Fruit fly (Drosophila melanogaster) whole organism, prepupa: ENCODE results near the gene Grip75.

Experiments used
- CG10669 ChIP-seq: fragments of 200-800 bp; sonication (Bioruptor generic); optimal IDR thresholded peaks from 3 replicates; lab custom pipeline; 2018; ENCODE audit warnings: missing biosample characterization, mild to moderate bottlenecking, missing genetic modification characterization, moderate library complexity
- CG11902 ChIP-seq: fragments of 200-800 bp; sonication (Bioruptor generic); optimal IDR thresholded peaks from 3 replicates; lab custom pipeline; 2016; ENCODE audit warnings: missing biosample characterization, missing genetic modification characterization
- CG15336 ChIP-seq: fragments of 200-800 bp; sonication (Bioruptor generic); IDR thresholded peaks from 2 replicates; pipeline ENCODE4 v1.3.6; 2022; ENCODE audit warnings: missing biosample characterization, missing genetic modification characterization
- CG1621 ChIP-seq: fragments of 200-800 bp; sonication (Bioruptor generic); optimal IDR thresholded peaks from 3 replicates; lab custom pipeline; 2018; ENCODE audit warnings: missing biosample characterization, mild to moderate bottlenecking, missing genetic modification characterization
- CG16779 ChIP-seq: fragments of 200-800 bp; sonication (Bioruptor generic); optimal IDR thresholded peaks from 3 replicates; lab custom pipeline; 2017; ENCODE audit warnings: missing biosample characterization, mild to moderate bottlenecking, missing genetic modification characterization
- CG3032 ChIP-seq: fragments of 200-800 bp; optimal IDR thresholded peaks from 2 replicates; lab custom pipeline; 2019; ENCODE audit warnings: missing biosample characterization, mild to moderate bottlenecking, missing genetic modification characterization, moderate library complexity
- CG32006 ChIP-seq: fragments of 200-800 bp; sonication (Bioruptor generic); optimal IDR thresholded peaks from 3 replicates; lab custom pipeline; 2017; ENCODE audit warnings: missing biosample characterization, mild to moderate bottlenecking, missing genetic modification characterization
- CG3919 ChIP-seq: fragments of 200-800 bp; sonication (Bioruptor generic); optimal IDR thresholded peaks from 3 replicates; lab custom pipeline; 2016; ENCODE audit warnings: missing biosample characterization, missing genetic modification characterization
- CG4318 ChIP-seq: fragments of 200-800 bp; sonication (Bioruptor generic); optimal IDR thresholded peaks from 3 replicates; lab custom pipeline; 2017; ENCODE audit warnings: missing biosample characterization, mild to moderate bottlenecking, missing genetic modification characterization
- CG6163 ChIP-seq: fragments of 200-800 bp; sonication (Bioruptor generic); IDR thresholded peaks from 3 replicates; pipeline ENCODE4 v1.3.6; 2022; ENCODE audit warnings: missing biosample characterization, missing genetic modification characterization
- CG6792 ChIP-seq: fragments of 200-800 bp; sonication (Bioruptor generic); optimal IDR thresholded peaks from 3 replicates; lab custom pipeline; 2016; ENCODE audit warnings: missing biosample characterization, missing genetic modification characterization
- CG6808 ChIP-seq: fragments of 200-800 bp; sonication (Bioruptor generic); optimal IDR thresholded peaks from 3 replicates; lab custom pipeline; 2017; ENCODE audit warnings: missing biosample characterization, missing genetic modification characterization, mild to moderate bottlenecking, moderate library complexity, missing genetic modification reagents
- CG7368 ChIP-seq: fragments of 200-800 bp; sonication (Bioruptor generic); optimal IDR thresholded peaks from 3 replicates; lab custom pipeline; 2016; ENCODE audit warnings: missing biosample characterization, missing genetic modification characterization
- Eip75B ChIP-seq: fragments of 200-800 bp; sonication (Bioruptor generic); optimal IDR thresholded peaks from 3 replicates; lab custom pipeline; 2016; ENCODE audit warnings: missing biosample characterization, missing genetic modification characterization
- Eip78C ChIP-seq: fragments of 200-800 bp; sonication (Bioruptor generic); peaks from one replicate; lab custom pipeline; 2016; ENCODE audit warnings: missing biosample characterization, missing genetic modification characterization
- Ets21C ChIP-seq: fragments of 200-800 bp; sonication (Bioruptor generic); optimal IDR thresholded peaks from 3 replicates; lab custom pipeline; 2016; ENCODE audit warnings: missing biosample characterization, missing genetic modification characterization
- Hr38 ChIP-seq: sonication (Bioruptor generic); optimal IDR thresholded peaks from 2 replicates; lab custom pipeline; 2016; ENCODE audit warnings: missing biosample characterization, missing genetic modification characterization
- Hr39 ChIP-seq: fragments of 200-800 bp; sonication (Bioruptor generic); optimal IDR thresholded peaks from 2 replicates; lab custom pipeline; 2016; ENCODE audit warnings: missing biosample characterization, missing genetic modification characterization
- OdsH ChIP-seq: fragments of 200-800 bp; sonication (Bioruptor generic); optimal IDR thresholded peaks from 3 replicates; lab custom pipeline; 2016; ENCODE audit warnings: missing biosample characterization, missing genetic modification characterization
- Sox14 ChIP-seq: fragments of 200-800 bp; sonication (Bioruptor generic); optimal IDR thresholded peaks from 3 replicates; lab custom pipeline; 2016; ENCODE audit warnings: missing biosample characterization, missing genetic modification characterization
- cyc ChIP-seq: fragments of 200-800 bp; sonication (Bioruptor generic); optimal IDR thresholded peaks from 3 replicates; lab custom pipeline; 2016; ENCODE audit warnings: missing biosample characterization, missing genetic modification characterization
- dsx ChIP-seq: fragments of 200-800 bp; optimal IDR thresholded peaks from 3 replicates; lab custom pipeline; 2019; ENCODE audit warnings: missing biosample characterization, mild to moderate bottlenecking, missing genetic modification characterization, moderate library complexity; ENCODE audit not compliant: poor library complexity, severe bottlenecking
- eg ChIP-seq: fragments of 200-800 bp; sonication (Bioruptor generic); IDR thresholded peaks from 3 replicates; pipeline ENCODE4 v1.3.6; 2022; ENCODE audit warnings: missing biosample characterization, missing genetic modification characterization
- esn ChIP-seq: fragments of 200-800 bp; sonication (Bioruptor generic); optimal IDR thresholded peaks from 2 replicates; lab custom pipeline; 2016; ENCODE audit warnings: missing biosample characterization, mild to moderate bottlenecking, missing genetic modification characterization, moderate library complexity
- lz ChIP-seq: fragments of 200-800 bp; sonication (Bioruptor generic); optimal IDR thresholded peaks from 3 replicates; lab custom pipeline; 2016; ENCODE audit warnings: missing biosample characterization, missing genetic modification characterization
- pdm3 ChIP-seq: fragments of 200-800 bp; sonication (Bioruptor generic); optimal IDR thresholded peaks from 3 replicates; lab custom pipeline; 2016; ENCODE audit warnings: missing biosample characterization, missing genetic modification characterization
- spab ChIP-seq: fragments of 200-800 bp; sonication (Bioruptor generic); optimal IDR thresholded peaks from 2 replicates; lab custom pipeline; 2017; ENCODE audit warnings: missing biosample characterization, mild to moderate bottlenecking, missing genetic modification characterization, missing genetic modification reagents
- ss ChIP-seq, 2 experiments: fragments of 200-800 bp; sonication (Bioruptor generic); optimal IDR thresholded peaks; 2 replicates in 1 of 2; 3 replicates in 1 of 2; lab custom pipeline; 2017 to 2018; ENCODE audit warnings: mild to moderate bottlenecking in 2 of 2, missing biosample characterization in 2 of 2, missing genetic modification characterization in 2 of 2, moderate library complexity in 1 of 2
- svp ChIP-seq: fragments of 200-800 bp; sonication (Bioruptor generic); peaks from one replicate; lab custom pipeline; 2016; ENCODE audit warnings: missing biosample characterization, missing genetic modification characterization
- vri ChIP-seq: fragments of 200-800 bp; sonication (Bioruptor generic); optimal IDR thresholded peaks from 3 replicates; lab custom pipeline; 2016; ENCODE audit warnings: missing biosample characterization, mild to moderate bottlenecking, missing genetic modification characterization

Grip75 gene

DNA sequence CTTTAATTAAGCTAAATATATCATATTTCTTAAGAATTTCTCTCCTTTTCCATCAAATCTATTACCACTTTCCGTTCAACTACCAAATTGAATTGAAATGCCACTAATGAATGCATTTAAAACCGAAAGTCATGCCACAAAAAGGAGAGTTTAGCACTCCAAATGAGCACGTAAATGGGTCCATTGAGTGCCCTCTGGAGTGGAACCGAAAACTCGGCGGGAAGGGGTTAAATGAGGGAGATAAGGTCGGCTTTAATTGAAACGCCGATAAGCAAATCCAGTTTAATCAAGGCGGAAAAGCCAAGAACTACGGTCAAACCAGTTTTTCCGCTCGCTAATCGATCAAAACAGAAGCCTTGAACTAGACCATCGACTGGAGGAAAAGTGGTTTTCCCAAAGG lies 22.2 kb downstream of the Grip75 start:
- TF ChIP-seq Ets21C (GFP tag; lab: Kevin White, UChicago): no peak
- peak; percentile 30 for TF ChIP-seq Eip78C (GFP tag; lab: Kevin White, UChicago)
- TF ChIP-seq, all 60 proteins: peak for 1

DNA sequence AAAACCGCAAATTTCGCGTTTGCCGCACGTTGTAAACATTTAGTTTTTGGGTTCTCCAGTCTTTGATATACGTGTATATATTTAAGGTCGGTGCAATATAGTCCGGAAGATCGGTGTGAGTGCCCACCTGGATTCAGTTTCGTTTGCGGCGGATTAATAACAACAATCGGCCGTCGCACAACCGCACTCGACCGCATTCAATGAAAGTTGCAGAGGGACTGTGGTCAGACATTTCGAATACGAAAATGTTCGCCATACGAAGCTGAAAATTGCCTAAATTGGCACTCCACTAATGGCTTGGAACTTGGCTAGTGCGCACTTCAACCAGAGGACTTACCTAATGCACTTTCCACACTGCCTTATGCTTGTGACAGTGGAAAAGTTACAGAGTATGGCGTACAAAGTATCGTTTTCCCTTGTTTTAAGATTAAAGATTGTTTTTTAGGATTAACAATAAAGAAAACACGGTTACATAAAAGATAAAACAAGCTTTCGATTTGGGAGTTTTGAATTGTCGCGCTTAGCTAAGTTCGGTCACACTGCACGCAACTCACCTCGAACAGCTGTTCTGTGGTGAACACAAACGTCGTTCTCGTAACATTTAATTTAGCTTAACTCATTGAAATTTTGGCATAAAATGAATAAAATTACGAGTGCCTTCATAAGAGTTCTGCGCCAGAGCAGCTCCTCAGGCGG lies 23.6 kb downstream of the Grip75 start, which contains the start of the genes Myo31DF and CG6094:
Myo31DF (minus strand) TSS at position 223 of the 696 bp plus-strand sequence.
CG6094 (plus strand) TSS at position 525 of the 696 bp plus-strand sequence.
- TF ChIP-seq Hr39 (peak; percentile 19), Eip75B (GFP tag; lab: Kevin White, UChicago) (peak; percentile 23), CG15336 (GFP tag; lab: Robert Waterston, UW) (no peak), svp (peak; percentile 66), Eip78C (GFP tag; lab: Kevin White, UChicago) (peak; percentile 75), CG6792 (no peak), Hr38 (GFP tag; lab: Kevin White, UChicago) (no peak), CG6163 (peak; percentile 43; the same call in 1 of the 3 replicates), cyc (GFP tag; lab: Kevin White, UChicago) (no peak), CG3919 (GFP tag; lab: Kevin White, UChicago) (peak; percentile 32), CG4318 (no peak), CG1621 (tag; lab: Kevin White, UChicago) (peak; percentile 65), Sox14 (GFP tag; lab: Kevin White, UChicago) (peak; percentile 36), eg (GFP tag; lab: Robert Waterston, UW) (peak; percentile 29; the same call in 2 of the 3 replicates), CG3032 (no peak), spab (GFP tag; lab: Kevin White, UChicago) (no peak), OdsH (GFP tag; lab: Kevin White, UChicago) (no peak), lz (GFP tag; lab: Kevin White, UChicago) (peak; percentile 10), ss (GFP tag; optimal IDR thresholded peaks at IDR 0.05; lab: Kevin White, UChicago) (peak in 1 of 2 experiments; percentile 29), dsx (GFP tag; lab: Kevin White, UChicago) (peak; percentile 38), pdm3 (GFP tag; lab: Kevin White, UChicago) (no peak), esn (GFP tag; lab: Kevin White, UChicago) (peak; percentile 27), CG16779 (tag; lab: Kevin White, UChicago) (no peak), CG6808 (peak; percentile 20), vri (GFP tag; lab: Kevin White, UChicago) (peak; percentile 53)

DNA sequence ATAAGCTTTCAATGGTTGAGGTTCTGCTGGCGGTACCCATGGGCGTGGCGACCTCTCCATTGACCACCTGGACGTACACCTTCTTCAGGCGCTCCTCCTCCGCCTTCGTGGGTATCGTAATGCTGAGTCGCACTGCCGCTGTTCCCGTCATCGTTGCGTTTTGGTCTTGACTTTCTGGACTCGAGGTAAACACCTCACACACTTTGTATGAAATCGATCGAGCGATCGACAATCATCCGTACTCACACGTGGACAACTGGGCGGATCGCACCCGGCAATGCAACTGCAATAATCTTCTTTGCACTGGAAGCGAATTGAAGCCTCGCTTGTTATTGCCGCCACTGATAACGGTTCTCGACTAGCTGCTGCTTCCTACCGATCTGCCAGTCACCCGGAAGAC lies 27.0 kb downstream of the Grip75 start, which contains the start of gene CG7384:
CG7384 (minus strand) TSS at position 366 of the 400 bp plus-strand sequence.
- TF ChIP-seq CG10669 (GFP tag; lab: Kevin White, UChicago): no peak
- peak; percentile 84 for TF ChIP-seq svp
- TF ChIP-seq eg (GFP tag; lab: Robert Waterston, UW): 0 out of 3 replicates have a peak, but pooled peaks have one; percentile 14
- TF ChIP-seq dsx (GFP tag; lab: Kevin White, UChicago): peak; percentile 81
- TF ChIP-seq, all 60 proteins: peak for 3

DNA sequence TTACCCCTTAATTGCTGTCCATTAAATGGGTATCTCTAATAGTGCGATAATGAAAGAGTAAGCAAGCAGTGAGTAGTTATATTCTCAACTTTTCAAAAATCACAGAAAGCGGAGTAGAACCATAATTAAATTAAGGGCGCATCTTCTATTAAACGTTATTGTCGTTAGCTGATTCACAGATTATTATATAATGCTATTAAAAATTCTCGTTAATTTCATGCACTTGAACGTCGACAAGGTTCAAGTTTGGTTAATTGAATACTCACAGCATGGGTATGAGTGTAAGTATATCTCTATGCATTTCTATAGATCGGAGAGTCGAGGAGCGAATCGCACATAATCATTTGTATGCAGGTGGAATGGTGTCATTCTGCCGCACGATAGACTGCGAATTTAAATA lies 27.7 kb downstream of the Grip75 start:
- TF ChIP-seq CG11902 (GFP tag; lab: Kevin White, UChicago) (no peak), Eip78C (GFP tag; lab: Kevin White, UChicago) (peak; percentile 38), Hr39 (no peak), CG32006 (GFP tag; lab: Kevin White, UChicago) (no peak), lz (GFP tag; lab: Kevin White, UChicago) (no peak), CG7368 (no peak), eg (GFP tag; lab: Robert Waterston, UW) (no peak), pdm3 (GFP tag; lab: Kevin White, UChicago) (no peak), CG6808 (no peak)
